Fruit fly (Drosophila melanogaster): ENCODE measurements around the gene Thor.
A peak's percentile ranks its signal among the peaks of the same experiment; 100 is the strongest.

Thor gene

dm6 chr2L:3437068-3437467 lies 41.2 kb upstream of the Thor start (continued):
- no peak for TF ChIP-seq tll (GFP tag; optimal IDR thresholded peaks at IDR 0.05)
- 0 out of 3 replicates have a peak, but pooled peaks have one; percentile 44 for TF ChIP-seq ase (GFP tag; IDR thresholded peaks at IDR 0.05)
- no peak for TF ChIP-seq Dbx (GFP tag; IDR thresholded peaks at IDR 0.05)
- no peak for TF ChIP-seq CG16813 (GFP tag; IDR thresholded peaks at IDR 0.05; ENCODE audit: partially characterized antibody)
- no peak for TF ChIP-seq jumu (GFP tag; optimal IDR thresholded peaks at IDR 0.05)
- TF ChIP-seq CG3726 (GFP tag; IDR thresholded peaks at IDR 0.05) = no peak
- TF ChIP-seq bab2 (GFP tag; optimal IDR thresholded peaks at IDR 0.05) = no peak
- TF ChIP-seq en (GFP tag; optimal IDR thresholded peaks at IDR 0.05) = no peak
- TF ChIP-seq Jarid2 (GFP tag; optimal IDR thresholded peaks at IDR 0.05) = no peak
- peak; percentile 29 for TF ChIP-seq Xbp1 (GFP tag; optimal IDR thresholded peaks at IDR 0.05)
- no peak for TF ChIP-seq psq (GFP tag; optimal IDR thresholded peaks at IDR 0.05)
- no peak for TF ChIP-seq CG33213 (GFP tag; optimal IDR thresholded peaks at IDR 0.05)
- TF ChIP-seq ftz-f1 (GFP tag; optimal IDR thresholded peaks at IDR 0.05) = no peak
- TF ChIP-seq knrl (GFP tag; IDR thresholded peaks at IDR 0.05; ENCODE audit: partially characterized antibody) = no peak
- no peak for TF ChIP-seq gsb (GFP tag; IDR thresholded peaks at IDR 0.05)
- TF ChIP-seq Pdp1 (GFP tag; optimal IDR thresholded peaks at IDR 0.05) = peak; percentile 18 to 24
- TF ChIP-seq zen2 (GFP tag; IDR thresholded peaks at IDR 0.05; ENCODE audit: partially characterized antibody) = no peak
- peak; percentile 7 for TF ChIP-seq cwo (GFP tag; optimal IDR thresholded peaks at IDR 0.05)
- TF ChIP-seq CG11504 (tag; optimal IDR thresholded peaks at IDR 0.05) = peak; percentile 77
- TF ChIP-seq ara (GFP tag; IDR thresholded peaks at IDR 0.05) = peak; percentile 51; the same call in 1 of the 2 replicates
- TF ChIP-seq HmgZ (tag; optimal IDR thresholded peaks at IDR 0.05) = no peak
- TF ChIP-seq CrebB (tag; optimal IDR thresholded peaks at IDR 0.05) = peak; percentile 50
- TF ChIP-seq nau (GFP tag; optimal IDR thresholded peaks at IDR 0.05) = peak; percentile 54
- TF ChIP-seq lab (GFP tag; optimal IDR thresholded peaks at IDR 0.05) = peak; percentile 67
- TF ChIP-seq CG8281 (tag; optimal IDR thresholded peaks at IDR 0.05) = peak; percentile 29
- TF ChIP-seq CG4328 (GFP tag; optimal IDR thresholded peaks at IDR 0.05) = peak; percentile 13
- TF ChIP-seq Aef1 (GFP tag; IDR thresholded peaks at IDR 0.05) = no peak
- TF ChIP-seq sob (GFP tag; IDR thresholded peaks at IDR 0.05) = no peak
- no peak for TF ChIP-seq sug (tag; optimal IDR thresholded peaks at IDR 0.05)
- no peak for TF ChIP-seq nerfin-2 (GFP tag; IDR thresholded peaks at IDR 0.05; ENCODE audit: partially characterized antibody)
- TF ChIP-seq wor (GFP tag; IDR thresholded peaks at IDR 0.05) = 0 out of 2 replicates have a peak, but pooled peaks have one; percentile 24
- no peak for TF ChIP-seq al (GFP tag; IDR thresholded peaks at IDR 0.05)
- no peak for TF ChIP-seq eyg (GFP tag; optimal IDR thresholded peaks at IDR 0.05)
- no peak for TF ChIP-seq z (GFP tag; IDR thresholded peaks at IDR 0.05)
- TF ChIP-seq Awh (GFP tag; IDR thresholded peaks at IDR 0.05) = peak; percentile 71
- TF ChIP-seq CG12769 (tag; optimal IDR thresholded peaks at IDR 0.05) = peak; percentile 76
- no peak for TF ChIP-seq Adf1 (GFP tag; IDR thresholded peaks at IDR 0.05)
- TF ChIP-seq fru (optimal IDR thresholded peaks at IDR 0.05) = no peak
- TF ChIP-seq oc (tag; optimal IDR thresholded peaks at IDR 0.05) = peak; percentile 38
- no peak for TF ChIP-seq pita (GFP tag; optimal IDR thresholded peaks at IDR 0.05)
- peak; percentile 32 for TF ChIP-seq CG8359 (GFP tag; optimal IDR thresholded peaks at IDR 0.05; ENCODE audit: borderline replicate concordance)
- no peak for TF ChIP-seq peb (GFP tag; IDR thresholded peaks at IDR 0.05)
- no peak for TF ChIP-seq Sry-δ (GFP tag; optimal IDR thresholded peaks at IDR 0.05)
- peak; percentile 33 for TF ChIP-seq odd (GFP tag; optimal IDR thresholded peaks at IDR 0.05)
- no peak for TF ChIP-seq slou (GFP tag; optimal IDR thresholded peaks at IDR 0.05)
- peak; percentile 18 for TF ChIP-seq CG33557 (GFP tag; optimal IDR thresholded peaks at IDR 0.05)
- no peak for TF ChIP-seq Atf-2 (GFP tag; optimal IDR thresholded peaks at IDR 0.05)
- peak; percentile 44 for TF ChIP-seq Camta (GFP tag; optimal IDR thresholded peaks at IDR 0.05)
- TF ChIP-seq sim (GFP tag; IDR thresholded peaks at IDR 0.05) = peak; percentile 56; the same call in 1 of the 2 replicates
- TF ChIP-seq CG10209 (GFP tag; optimal IDR thresholded peaks at IDR 0.05) = peak; percentile 27
- peak; percentile 69 for TF ChIP-seq CG12391 (tag; optimal IDR thresholded peaks at IDR 0.05)
